Fruit fly (Drosophila melanogaster) whole organism, embryonic: ENCODE measurements around the gene heix.

ENCODE experiments used
- CG10267 ChIP-seq: fragments of 200-800 bp; sonication (Bioruptor generic); optimal IDR thresholded peaks from 2 replicates; lab custom pipeline; 2018; ENCODE audit warnings: missing biosample characterization, mild to moderate bottlenecking, missing genetic modification characterization, moderate library complexity
- CG10321 ChIP-seq: fragments of 200-800 bp; sonication (Bioruptor generic); IDR thresholded peaks from 2 replicates; pipeline ENCODE4 v1.3.6; 2022; ENCODE audit warnings: missing biosample characterization, missing genetic modification characterization
- CG10543 ChIP-seq: fragments of 200-800 bp; sonication (Bioruptor generic); optimal IDR thresholded peaks from 3 replicates; lab custom pipeline; 2017; ENCODE audit warnings: missing biosample characterization, mild to moderate bottlenecking, missing genetic modification characterization, moderate library complexity
- CG12744 ChIP-seq: fragments of 200-800 bp; sonication (Bioruptor generic); optimal IDR thresholded peaks from 2 replicates; lab custom pipeline; 2016; ENCODE audit warnings: missing biosample characterization, missing genetic modification characterization
- CG13775 ChIP-seq: fragments of 200-800 bp; sonication (Bioruptor generic); optimal IDR thresholded peaks from 3 replicates; lab custom pipeline; 2017; ENCODE audit warnings: missing biosample characterization, mild to moderate bottlenecking, missing genetic modification characterization
- CG13894 ChIP-seq: fragments of 200-800 bp; sonication (Bioruptor generic); optimal IDR thresholded peaks from 3 replicates; lab custom pipeline; 2018; ENCODE audit warnings: missing biosample characterization, mild to moderate bottlenecking, missing genetic modification characterization, moderate library complexity
- CG15514 ChIP-seq: fragments of 200-800 bp; sonication (Bioruptor generic); optimal IDR thresholded peaks from 3 replicates; lab custom pipeline; 2017; ENCODE audit warnings: missing biosample characterization, missing genetic modification characterization, mild to moderate bottlenecking, moderate library complexity, missing genetic modification reagents
- CG17361 ChIP-seq: fragments of 200-800 bp; sonication (Bioruptor generic); IDR thresholded peaks from 3 replicates; pipeline ENCODE4 v1.3.6; 2022; ENCODE audit warnings: missing biosample characterization, missing genetic modification characterization
- CG17612 ChIP-seq: fragments of 200-800 bp; sonication (Bioruptor generic); IDR thresholded peaks from 2 replicates; pipeline ENCODE4 v1.3.6; 2022; ENCODE audit warnings: missing biosample characterization, missing genetic modification characterization
- CG2199 ChIP-seq: fragments of 200-800 bp; sonication (Bioruptor generic); IDR thresholded peaks from 3 replicates; pipeline ENCODE4 v1.3.6; 2022; ENCODE audit warnings: missing biosample characterization, missing genetic modification characterization
- CG2678 ChIP-seq: fragments of 200-800 bp; sonication (Bioruptor generic); optimal IDR thresholded peaks from 3 replicates; lab custom pipeline; 2019; ENCODE audit warnings: missing biosample characterization, mild to moderate bottlenecking, missing genetic modification characterization, moderate library complexity
- CG30403 ChIP-seq: fragments of 200-800 bp; sonication (Bioruptor generic); optimal IDR thresholded peaks from 3 replicates; lab custom pipeline; 2016; ENCODE audit warnings: missing biosample characterization, missing genetic modification characterization
- CG3281 ChIP-seq: fragments of 200-800 bp; sonication (Bioruptor generic); optimal IDR thresholded peaks from 3 replicates; lab custom pipeline; 2017; ENCODE audit warnings: missing biosample characterization, mild to moderate bottlenecking, missing genetic modification characterization
- CG3726 ChIP-seq: fragments of 200-800 bp; sonication (Bioruptor generic); IDR thresholded peaks from 3 replicates; pipeline ENCODE4, ENCODE4 v1.3.6; 2022; ENCODE audit warnings: missing biosample characterization, missing genetic modification characterization
- CG3838 ChIP-seq: fragments of 200-800 bp; sonication (Bioruptor generic); optimal IDR thresholded peaks from 3 replicates; lab custom pipeline; 2016; ENCODE audit warnings: missing biosample characterization, missing genetic modification characterization
- CG6813 ChIP-seq: fragments of 200-800 bp; sonication (Bioruptor generic); optimal IDR thresholded peaks from 2 replicates; lab custom pipeline; 2017; ENCODE audit warnings: missing biosample characterization, missing genetic modification characterization, mild to moderate bottlenecking, moderate library complexity, missing genetic modification reagents
- Eip74EF ChIP-seq, 2 experiments: fragments of 200-800 bp in 1 of 2; fragments of >200 bp in 1 of 2; sonication (Bioruptor generic) in 1 of 2; optimal IDR thresholded peaks; 2 replicates each; lab custom pipeline; 2017 to 2019; ENCODE audit warnings: missing biosample characterization in 2 of 2, missing genetic modification characterization in 2 of 2, mild to moderate bottlenecking in 1 of 2, moderate library complexity in 1 of 2
- Fer2 ChIP-seq: fragments of 200-800 bp; sonication (Bioruptor generic); optimal IDR thresholded peaks from 2 replicates; lab custom pipeline; 2018; ENCODE audit warnings: missing biosample characterization, mild to moderate bottlenecking, missing genetic modification characterization, moderate library complexity
- Mad ChIP-seq: fragments of 200-800 bp; sonication (Bioruptor generic); optimal IDR thresholded peaks from 2 replicates; lab custom pipeline; 2016; ENCODE audit warnings: missing biosample characterization, missing genetic modification characterization
- Med ChIP-seq: fragments of 200-800 bp; sonication (Bioruptor generic); peaks from one replicate; lab custom pipeline; 2016; ENCODE audit warnings: missing biosample characterization, missing genetic modification characterization, mild to moderate bottlenecking, inconsistent platforms, moderate library complexity
- Mrtf ChIP-seq: fragments of 200-800 bp; sonication (Bioruptor generic); IDR thresholded peaks from 3 replicates; pipeline ENCODE4 v1.3.6; 2022; ENCODE audit warnings: missing biosample characterization, missing genetic modification characterization
- NFAT ChIP-seq: fragments of 200-800 bp; sonication (Bioruptor generic); IDR thresholded peaks from 2 replicates; pipeline ENCODE4 v1.3.6; 2022; ENCODE audit warnings: missing biosample characterization, missing genetic modification characterization
- NK7.1 ChIP-seq: fragments of 200-800 bp; sonication (Bioruptor generic); optimal IDR thresholded peaks from 3 replicates; lab custom pipeline; 2016; ENCODE audit warnings: missing biosample characterization, missing genetic modification characterization
- Opbp ChIP-seq: fragments of 200-800 bp; sonication (Bioruptor generic); IDR thresholded peaks from 3 replicates; pipeline ENCODE4 v1.3.6; 2022; ENCODE audit warnings: missing biosample characterization, missing genetic modification characterization; ENCODE audit not compliant: partially characterized antibody
- Pdp1 ChIP-seq, 2 experiments: fragments of 200-800 bp; sonication (Bioruptor generic); optimal IDR thresholded peaks; 3 replicates each; lab custom pipeline; 2016; ENCODE audit warnings: missing biosample characterization in 2 of 2, missing genetic modification characterization in 2 of 2, mild to moderate bottlenecking in 1 of 2, moderate library complexity in 1 of 2
- Rfx ChIP-seq: fragments of 200-800 bp; sonication (Bioruptor generic); IDR thresholded peaks from 2 replicates; pipeline ENCODE4 v1.3.6; 2022; ENCODE audit warnings: missing biosample characterization, missing genetic modification characterization
- Stat92E ChIP-seq, 3 experiments: fragments of >200 bp in 2 of 3; fragments of 200-800 bp in 1 of 3; sonication (Bioruptor generic) in 1 of 3; optimal IDR thresholded peaks; 2 replicates each; lab custom pipeline; 2017 to 2019; ENCODE audit warnings: missing biosample characterization in 3 of 3, missing genetic modification characterization in 3 of 3, mild to moderate bottlenecking in 1 of 3, moderate library complexity in 1 of 3
- Xrp1 ChIP-seq: fragments of 200-800 bp; sonication (Bioruptor generic); IDR thresholded peaks from 2 replicates; pipeline ENCODE4 v1.3.6; 2022; ENCODE audit warnings: missing biosample characterization, missing genetic modification characterization
- abd-A ChIP-seq: fragments of 200-800 bp; sonication (Bioruptor generic); optimal IDR thresholded peaks from 3 replicates; lab custom pipeline; 2019; ENCODE audit warnings: missing biosample characterization, mild to moderate bottlenecking, missing genetic modification characterization, moderate library complexity
- az2 ChIP-seq: fragments of 200-800 bp; sonication (Bioruptor generic); optimal IDR thresholded peaks from 3 replicates; lab custom pipeline; 2016; ENCODE audit warnings: missing biosample characterization, missing genetic modification characterization
- bcd ChIP-seq: fragments of 200-800 bp; sonication (Bioruptor generic); optimal IDR thresholded peaks from 2 replicates; lab custom pipeline; 2017; ENCODE audit warnings: missing biosample characterization, mild to moderate bottlenecking, missing genetic modification characterization
- chinmo ChIP-seq: fragments of 200-800 bp; sonication (Bioruptor generic); IDR thresholded peaks from 4 replicates; pipeline ENCODE4 v1.3.6; 2022; ENCODE audit warnings: missing biosample characterization, missing genetic modification characterization; ENCODE audit not compliant: partially characterized antibody
- cwo ChIP-seq: fragments of 200-800 bp; sonication (Bioruptor generic); optimal IDR thresholded peaks from 3 replicates; lab custom pipeline; 2017; ENCODE audit warnings: missing biosample characterization, missing genetic modification characterization, mild to moderate bottlenecking, moderate library complexity, missing genetic modification reagents
- disco-r ChIP-seq: fragments of 200-800 bp; sonication (Bioruptor generic); optimal IDR thresholded peaks from 2 replicates; lab custom pipeline; 2016; ENCODE audit warnings: missing biosample characterization, missing genetic modification characterization
- eyg ChIP-seq: fragments of 200-800 bp; sonication (Bioruptor generic); optimal IDR thresholded peaks from 3 replicates; lab custom pipeline; 2016; ENCODE audit warnings: missing biosample characterization, missing genetic modification characterization
- klu ChIP-seq: fragments of 200-800 bp; sonication (Bioruptor generic); IDR thresholded peaks from 2 replicates; pipeline ENCODE4 v1.3.6; 2022; ENCODE audit warnings: missing biosample characterization, missing genetic modification characterization
- kni ChIP-seq: fragments of 200-800 bp; sonication (Bioruptor generic); optimal IDR thresholded peaks from 3 replicates; lab custom pipeline; 2017; ENCODE audit warnings: mild to moderate bottlenecking, missing biosample characterization, missing genetic modification reagents, missing genetic modification characterization
- mld ChIP-seq: fragments of 200-800 bp; sonication (Bioruptor generic); IDR thresholded peaks from 3 replicates; pipeline ENCODE4 v1.3.6; 2022; ENCODE audit warnings: missing biosample characterization, missing genetic modification characterization; ENCODE audit not compliant: partially characterized antibody
- nau ChIP-seq: fragments of 200-800 bp; sonication (Bioruptor generic); optimal IDR thresholded peaks from 3 replicates; lab custom pipeline; 2017; ENCODE audit warnings: missing biosample characterization, mild to moderate bottlenecking, missing genetic modification characterization, missing genetic modification reagents
- onecut ChIP-seq: fragments of 200-800 bp; sonication (Bioruptor generic); IDR thresholded peaks from 2 replicates; pipeline ENCODE4 v1.3.6; 2022; ENCODE audit warnings: missing biosample characterization, missing genetic modification characterization
- pros ChIP-seq: fragments of 200-800 bp; sonication (Bioruptor generic); optimal IDR thresholded peaks from 3 replicates; lab custom pipeline; 2019; ENCODE audit warnings: missing biosample characterization, mild to moderate bottlenecking, missing genetic modification characterization, moderate library complexity
- rib ChIP-seq: fragments of 200-800 bp; sonication (Bioruptor generic); IDR thresholded peaks from 2 replicates; pipeline ENCODE4 v1.3.6; 2022; ENCODE audit warnings: missing biosample characterization, missing genetic modification characterization
- schlank ChIP-seq: fragments of 200-800 bp; sonication (Bioruptor generic); optimal IDR thresholded peaks from 2 replicates; lab custom pipeline; 2018; ENCODE audit warnings: missing biosample characterization, mild to moderate bottlenecking, missing genetic modification characterization
- sd ChIP-seq: fragments of 200-800 bp; sonication (Bioruptor generic); optimal IDR thresholded peaks from 3 replicates; lab custom pipeline; 2018; ENCODE audit warnings: missing biosample characterization, mild to moderate bottlenecking, missing genetic modification characterization, moderate library complexity
- sr ChIP-seq: fragments of 200-800 bp; sonication (Bioruptor generic); IDR thresholded peaks from 3 replicates; pipeline ENCODE4 v1.3.6; 2022; ENCODE audit warnings: missing biosample characterization, missing genetic modification characterization
- twi ChIP-seq: fragments of 200-800 bp; optimal IDR thresholded peaks from 2 replicates; lab custom pipeline; 2019; ENCODE audit warnings: missing biosample characterization, mild to moderate bottlenecking, missing genetic modification characterization, moderate library complexity

Gene heix

DNA sequence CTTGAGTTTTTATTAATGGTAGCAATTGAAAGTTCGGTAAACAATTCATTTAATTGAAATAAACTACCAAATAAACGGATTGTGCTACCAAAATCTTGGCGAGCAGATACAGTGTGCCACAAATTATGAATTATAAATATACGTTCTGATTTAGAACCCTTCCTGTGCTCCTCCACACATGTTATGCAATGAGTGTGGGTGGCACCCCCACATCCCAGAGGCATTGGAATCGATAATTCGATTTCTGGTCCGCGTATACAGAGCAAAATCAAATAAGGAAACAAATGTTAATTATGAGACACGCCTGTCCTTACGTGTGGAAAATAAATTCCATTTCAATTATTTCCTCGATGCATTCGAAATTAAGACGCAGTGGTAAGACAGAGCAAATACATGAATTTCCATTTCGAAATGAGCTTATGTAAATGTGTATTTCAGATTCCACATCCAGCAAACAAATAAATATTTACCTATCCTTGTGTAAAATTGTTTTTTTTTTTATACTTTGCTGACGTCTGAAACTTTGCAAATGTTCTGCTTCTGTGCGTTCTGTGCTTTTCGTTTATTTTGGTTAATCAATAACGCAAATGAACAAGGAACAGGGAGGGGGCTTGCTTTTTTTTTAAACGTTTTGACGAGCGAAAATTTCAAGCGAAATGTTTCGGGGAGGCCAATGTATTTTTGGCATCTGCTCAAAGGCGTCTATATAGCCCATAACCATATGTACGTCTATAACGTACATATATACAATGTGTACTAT lies 22.4 kb upstream of the heix start:
- TF ChIP-seq CG10543 (GFP tag; lab: Kevin White, UChicago) (peak; percentile 59), bcd (GFP tag; lab: Kevin White, UChicago) (no peak), rib (GFP tag; lab: Robert Waterston, UW) (peak; percentile 65), Med (GFP tag; lab: Kevin White, UChicago) (peak; percentile 10), onecut (GFP tag; lab: Robert Waterston, UW) (peak; percentile 63), Xrp1 (GFP tag; lab: Robert Waterston, UW) (no peak), sd (peak; percentile 79), Pdp1 (GFP tag; optimal IDR thresholded peaks at IDR 0.05; lab: Kevin White, UChicago) (peak in 1 of 2 experiments; percentile 85), sr (0 out of 3 replicates have a peak, but pooled peaks have one; percentile 35), az2 (GFP tag; lab: Kevin White, UChicago) (no peak)

DNA sequence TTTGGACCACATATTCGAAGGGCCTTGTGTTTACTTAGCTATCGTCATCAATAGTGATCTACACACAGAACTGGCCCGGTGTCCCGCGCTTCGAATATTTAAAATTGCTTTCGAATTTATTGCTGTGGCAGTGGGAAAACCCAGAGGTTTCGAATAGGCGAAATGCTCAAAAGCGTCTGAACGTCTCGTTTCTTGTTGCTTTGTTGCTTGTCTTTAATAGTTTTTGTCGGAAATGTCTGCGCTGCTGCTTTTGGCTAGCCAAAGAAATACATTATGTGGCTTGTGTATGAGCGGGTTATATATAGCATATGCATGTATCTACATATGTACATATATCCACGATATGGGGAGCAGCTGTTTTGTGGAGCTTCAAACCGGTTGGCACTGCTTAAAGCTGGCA lies 21.6 kb upstream of the heix start:
- TF ChIP-seq eyg (no peak), mld (GFP tag; lab: Robert Waterston, UW) (no peak), CG10321 (no peak), CG10267 (tag; lab: Kevin White, UChicago) (no peak), Mrtf (GFP tag; lab: Robert Waterston, UW) (no peak), nau (GFP tag; lab: Kevin White, UChicago) (peak; percentile 6), chinmo (GFP tag; lab: Robert Waterston, UW) (peak; percentile 88; the same call in 3 of the 4 replicates), CG15514 (GFP tag; lab: Kevin White, UChicago) (no peak), Opbp (GFP tag; lab: Robert Waterston, UW) (0 out of 3 replicates have a peak, but pooled peaks have one; percentile 7), CG3726 (GFP tag; lab: Robert Waterston, UW) (no peak), CG17361 (GFP tag; lab: Robert Waterston, UW) (no peak), disco-r (GFP tag; lab: Kevin White, UChicago) (no peak), CG13894 (tag; lab: Kevin White, UChicago) (peak; percentile 51), CG2678 (no peak), NFAT (GFP tag; lab: Robert Waterston, UW) (no peak), pros (peak; percentile 28), Stat92E (GFP tag; optimal IDR thresholded peaks at IDR 0.05; lab: Kevin White, UChicago) (no peak), Rfx (0 out of 2 replicates have a peak, but pooled peaks have one; percentile 15), CG17612 (GFP tag; lab: Robert Waterston, UW) (no peak), Mad (GFP tag; lab: Kevin White, UChicago) (no peak), CG12744 (GFP tag; lab: Kevin White, UChicago) (no peak), kni (GFP tag; lab: Kevin White, UChicago) (peak; percentile 13), Fer2 (no peak), cwo (no peak), CG6813 (GFP tag; lab: Kevin White, UChicago) (no peak), klu (GFP tag; lab: Robert Waterston, UW) (no peak), twi (peak; percentile 23), CG13775 (GFP tag; lab: Kevin White, UChicago) (no peak), sd (peak; percentile 85), schlank (no peak), CG3281 (GFP tag; lab: Kevin White, UChicago) (no peak), CG3838 (GFP tag; lab: Kevin White, UChicago) (peak; percentile 5), CG10543 (GFP tag; lab: Kevin White, UChicago) (peak; percentile 55), CG30403 (GFP tag; lab: Kevin White, UChicago) (no peak), Eip74EF (GFP tag; optimal IDR thresholded peaks at IDR 0.05; lab: Kevin White, UChicago) (peak in 1 of 2 experiments; percentile 3), Med (GFP tag; lab: Kevin White, UChicago) (peak; percentile 69), abd-A (tag; lab: Kevin White, UChicago) (peak; percentile 58), NK7.1 (GFP tag; lab: Kevin White, UChicago) (no peak), CG2199 (GFP tag; lab: Robert Waterston, UW) (peak; percentile 75; the same call in 2 of the 3 replicates)
